Worm (Caenorhabditis elegans): Measurements from ENCODE around the gene ceh-54.

Gene ceh-54

DNA sequence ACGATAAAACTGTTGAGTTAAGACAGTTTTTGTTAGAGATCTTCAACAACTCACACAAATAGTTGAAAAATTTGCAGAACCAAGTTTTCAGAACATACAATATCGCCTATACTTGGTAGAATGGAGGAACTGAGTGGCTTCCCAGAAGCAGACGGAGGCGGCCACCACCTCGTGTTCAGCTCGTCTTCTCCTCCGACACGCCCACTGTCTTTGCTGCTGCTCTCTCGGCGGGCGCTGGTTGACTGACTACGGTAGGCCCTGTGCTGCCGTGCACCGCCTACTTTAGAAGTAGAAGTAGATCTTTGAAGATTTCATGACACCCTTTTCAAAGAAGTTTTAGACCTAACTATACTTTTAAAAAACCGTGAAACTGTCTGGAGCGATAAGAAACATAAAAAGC lies 32.0 kb downstream of the ceh-54 start:
- no peak for TF ChIP-seq elt-3 (tag; optimal IDR thresholded peaks at IDR 0.05)
- TF ChIP-seq nhr-21 (tag; optimal IDR thresholded peaks at IDR 0.05), result no peak
- no peak for TF ChIP-seq gmeb-1 (tag; optimal IDR thresholded peaks at IDR 0.05)
- no peak for TF ChIP-seq mbf-1 (tag; optimal IDR thresholded peaks at IDR 0.05)
- no peak for TF ChIP-seq nhr-12 (tag; optimal IDR thresholded peaks at IDR 0.05)
- TF ChIP-seq ztf-4 (tag; optimal IDR thresholded peaks at IDR 0.05), result no peak
- TF ChIP-seq R02D3.7 (tag; optimal IDR thresholded peaks at IDR 0.05), result no peak
- no peak for TF ChIP-seq skn-1 (tag; optimal IDR thresholded peaks at IDR 0.05)
- TF ChIP-seq crh-2 (tag; optimal IDR thresholded peaks at IDR 0.05), result no peak
- TF ChIP-seq peb-1 (tag; optimal IDR thresholded peaks at IDR 0.05), result no peak
- no peak for TF ChIP-seq nhr-10 (tag; optimal IDR thresholded peaks at IDR 0.05)
- TF ChIP-seq C34F6.9 (tag; optimal IDR thresholded peaks at IDR 0.05), result no peak
- TF ChIP-seq mab-5 (tag; optimal IDR thresholded peaks at IDR 0.05), result no peak
- TF ChIP-seq ceh-82 (tag; optimal IDR thresholded peaks at IDR 0.05), result no peak
- TF ChIP-seq F13H6.1 (tag; optimal IDR thresholded peaks at IDR 0.05), result no peak

DNA sequence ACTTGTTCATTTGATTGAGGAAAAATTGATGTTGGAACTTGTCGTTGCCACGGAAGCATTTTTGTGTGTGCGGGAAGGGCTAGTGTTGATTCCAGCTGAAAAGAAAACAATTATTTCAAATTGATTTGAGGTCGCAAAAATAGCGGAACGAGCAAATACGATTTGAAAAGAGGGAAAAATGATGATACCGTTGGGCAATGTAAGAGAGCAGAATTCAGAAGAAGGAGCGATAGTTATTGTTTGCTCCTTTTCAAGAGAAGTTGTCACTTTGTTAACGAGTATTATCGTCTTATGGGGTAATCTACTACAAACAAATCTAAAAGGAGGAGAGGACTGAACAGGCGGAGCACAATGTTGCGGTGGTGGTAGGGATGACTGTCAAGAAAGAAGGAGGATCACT lies 33.6 kb downstream of the ceh-54 start, which contains the start of gene odd-2:
Gene odd-2, minus strand, starts transcription at position 101 of the 400 bp plus-strand sequence.
- TF ChIP-seq ztf-1 (GFP tag; conservative IDR thresholded peaks at IDR 0.05), result no peak
- TF ChIP-seq ztf-11 (tag; optimal IDR thresholded peaks at IDR 0.05), result no peak
- TF ChIP-seq nhr-10 (tag; optimal IDR thresholded peaks at IDR 0.05), result no peak

DNA sequence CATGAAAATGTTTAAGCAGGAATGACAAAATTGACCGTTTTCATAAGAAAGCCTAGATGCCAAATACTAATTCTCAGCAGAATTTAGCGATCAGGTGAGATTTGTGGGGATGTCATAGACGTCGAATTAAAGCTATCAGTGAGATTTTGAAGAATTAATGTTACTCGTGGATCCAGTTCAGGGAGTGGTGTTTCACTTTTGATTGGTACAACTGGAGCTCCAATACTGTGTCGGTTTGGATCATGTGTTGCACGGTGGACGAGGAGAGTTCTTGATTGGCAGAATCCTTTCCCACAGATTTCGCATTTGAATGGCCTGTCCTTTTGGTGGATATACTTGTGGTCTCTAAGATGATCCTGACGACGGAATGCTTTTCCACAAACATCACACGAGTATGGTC lies 34.5 kb downstream of the ceh-54 start:
- no peak for TF ChIP-seq ztf-1 (GFP tag; conservative IDR thresholded peaks at IDR 0.05)
- no peak for TF ChIP-seq peb-1 (tag; optimal IDR thresholded peaks at IDR 0.05)
- TF ChIP-seq alr-1 (tag; optimal IDR thresholded peaks at IDR 0.05), result no peak
- TF ChIP-seq nhr-237 (tag; optimal IDR thresholded peaks at IDR 0.05), result no peak
- TF ChIP-seq snpc-4 (tag; optimal IDR thresholded peaks at IDR 0.05), result no peak
- no peak for TF ChIP-seq skn-1 (tag; optimal IDR thresholded peaks at IDR 0.05)
- no peak for TF ChIP-seq aly-2 (tag; optimal IDR thresholded peaks at IDR 0.05)
- no peak for TF ChIP-seq ceh-16 (tag; optimal IDR thresholded peaks at IDR 0.05)
- no peak for TF ChIP-seq crh-2 (tag; optimal IDR thresholded peaks at IDR 0.05)
- TF ChIP-seq mab-5 (tag; optimal IDR thresholded peaks at IDR 0.05), result no peak
- no peak for TF ChIP-seq unc-62 (GFP tag; optimal IDR thresholded peaks at IDR 0.05)
- TF ChIP-seq ama-1 (optimal IDR thresholded peaks at IDR 0.05), result no peak

DNA sequence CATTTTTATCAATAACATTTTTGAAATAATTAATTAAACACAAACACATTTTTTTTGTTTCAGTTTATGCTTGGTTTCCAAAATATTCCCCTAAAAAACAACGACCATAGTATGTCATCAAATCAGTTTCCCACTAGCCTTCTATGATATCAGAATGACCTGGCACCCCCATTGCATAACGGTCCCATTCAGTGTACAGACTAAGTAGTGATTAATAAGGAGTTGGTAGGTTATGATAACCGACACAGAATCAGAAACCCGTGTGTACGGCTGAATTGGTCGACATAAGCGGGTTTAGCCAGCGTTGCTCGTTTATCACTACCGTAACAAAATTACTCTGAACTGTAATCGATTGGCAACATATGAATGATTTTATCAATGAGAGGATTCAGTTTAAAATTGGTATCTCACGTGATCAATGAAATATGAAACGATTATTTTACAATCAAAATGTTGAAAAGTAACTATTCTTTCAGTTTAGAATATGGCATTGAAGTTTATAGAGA lies 36.6 kb downstream of the ceh-54 start:
- TF ChIP-seq egl-27 (tag; optimal IDR thresholded peaks at IDR 0.05), result no peak
- no peak for TF ChIP-seq fos-1 (tag; optimal IDR thresholded peaks at IDR 0.05)
- TF ChIP-seq unc-62 (GFP tag; optimal IDR thresholded peaks at IDR 0.05), result no peak
- no peak for TF ChIP-seq ceh-82 (tag; optimal IDR thresholded peaks at IDR 0.05)

DNA sequence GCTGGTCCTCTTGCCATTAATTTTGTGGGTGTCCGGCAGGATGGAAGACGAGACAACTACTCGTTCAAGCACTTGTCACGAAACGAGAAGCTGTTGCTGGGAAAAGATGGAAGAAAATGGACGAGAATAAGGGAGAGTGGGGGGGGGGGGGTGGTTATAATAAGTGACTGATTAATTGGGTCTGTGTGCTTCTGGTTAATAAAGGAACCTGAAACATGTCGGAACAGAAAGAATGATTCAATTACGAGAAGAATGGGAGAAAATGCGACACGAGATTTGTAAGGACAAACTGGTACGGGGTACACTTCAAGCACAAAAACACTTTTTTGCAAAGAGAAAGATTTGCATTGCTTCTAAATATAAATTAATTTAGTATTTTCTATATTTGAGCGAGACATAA lies 38.6 kb downstream of the ceh-54 start:
- TF ChIP-seq zag-1 (tag; optimal IDR thresholded peaks at IDR 0.05) (no peak), nhr-23 (tag; optimal IDR thresholded peaks at IDR 0.05) (no peak), dmd-4 (tag; optimal IDR thresholded peaks at IDR 0.05) (no peak), sem-4 (tag; optimal IDR thresholded peaks at IDR 0.05) (no peak), crh-2 (tag; optimal IDR thresholded peaks at IDR 0.05) (no peak)

DNA sequence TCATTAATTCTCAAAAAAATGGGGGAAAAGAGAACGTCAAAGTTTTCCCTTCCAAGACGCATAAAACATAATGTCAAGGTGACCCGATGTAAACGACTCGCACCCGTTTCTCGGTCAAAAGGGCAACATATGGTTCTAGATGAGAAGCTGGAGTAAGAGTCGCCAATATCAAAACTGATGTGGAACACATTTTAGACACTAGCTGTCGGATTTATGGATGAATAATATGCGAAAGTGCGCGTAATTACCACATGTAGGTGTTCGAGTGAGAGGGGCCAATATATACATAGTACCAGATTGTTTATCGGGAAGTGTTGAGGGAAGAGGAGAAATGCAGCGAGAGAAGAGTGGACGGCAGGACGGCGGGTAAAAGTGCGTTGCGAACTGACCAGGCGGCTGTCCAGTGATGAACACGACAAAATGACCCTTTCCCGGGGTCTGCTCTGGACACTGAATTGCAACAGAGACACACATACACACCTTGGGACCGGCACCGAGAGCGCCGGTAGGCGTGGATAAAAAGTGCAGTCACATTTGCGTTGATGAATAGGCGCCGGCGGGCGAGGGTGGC lies 43.0 kb downstream of the ceh-54 start:
- TF ChIP-seq nhr-77 (tag; optimal IDR thresholded peaks at IDR 0.05) (no peak), ama-1 (optimal IDR thresholded peaks at IDR 0.05) (no peak), nhr-23 (tag; optimal IDR thresholded peaks at IDR 0.05) (no peak), sma-9 (GFP tag; optimal IDR thresholded peaks at IDR 0.05) (no peak), sma-9 (tag; optimal IDR thresholded peaks at IDR 0.05) (no peak), peb-1 (tag; optimal IDR thresholded peaks at IDR 0.05) (no peak), fos-1 (tag; optimal IDR thresholded peaks at IDR 0.05) (no peak), unc-39 (tag; optimal IDR thresholded peaks at IDR 0.05) (no peak), zag-1 (tag; optimal IDR thresholded peaks at IDR 0.05) (no peak), nhr-25 (tag; optimal IDR thresholded peaks at IDR 0.05) (no peak), C34F6.9 (tag; optimal IDR thresholded peaks at IDR 0.05) (no peak), nhr-10 (tag; optimal IDR thresholded peaks at IDR 0.05) (no peak), unc-55 (GFP tag; optimal IDR thresholded peaks at IDR 0.05) (no peak), nhr-129 (tag; optimal IDR thresholded peaks at IDR 0.05) (no peak), gmeb-1 (tag; optimal IDR thresholded peaks at IDR 0.05) (no peak), ztf-11 (tag; optimal IDR thresholded peaks at IDR 0.05) (no peak)

Data from whole organism, L2 larva.